Comparison of ENCODE assay signal across 3 worm cellular contexts in the genomic region with DNA sequence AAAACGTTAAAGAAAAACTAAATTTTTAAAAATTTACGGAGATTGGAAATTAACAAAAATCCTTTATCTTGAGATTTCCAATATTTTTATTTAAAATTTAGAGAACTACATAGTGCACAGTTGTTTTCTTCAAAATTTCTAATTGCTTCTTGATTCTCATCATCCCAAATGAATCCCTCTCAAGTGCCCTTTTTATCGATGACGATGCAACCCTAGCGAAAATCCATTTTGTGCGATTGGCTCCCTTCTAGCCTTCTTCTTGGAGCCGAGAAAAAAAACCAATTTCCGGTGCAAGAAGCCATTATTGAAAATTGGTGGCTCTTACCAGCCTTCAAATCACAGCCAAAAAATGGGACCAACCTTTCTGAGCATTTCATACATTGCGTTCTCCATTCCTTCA.
TF ChIP-seq lines count a peak whose summit lies in the region.

No protein-coding gene starts in this region.

TF ChIP-seq in whole organism, L1 larva, 84 proteins besides CTCF, POLR2A, EP300 and RAD21:
- peak; percentile 2 for TF ChIP-seq dsc-1 (tag; optimal IDR thresholded peaks at IDR 0.05; lab: Kevin White, UChicago)
- TF ChIP-seq lin-14 (GFP tag; optimal IDR thresholded peaks at IDR 0.05; lab: Kevin White, UChicago) = peak; percentile 9
- no peak for TF ChIP-seq mab-9 (GFP tag; IDR thresholded peaks at IDR 0.05; lab: Robert Waterston, UW)
- no peak for TF ChIP-seq fos-1 (tag; optimal IDR thresholded peaks at IDR 0.05; lab: Kevin White, UChicago)

TF ChIP-seq in whole organism, L4 larva, 104 proteins besides CTCF, POLR2A, EP300 and RAD21:
- TF ChIP-seq nhr-10 (tag; optimal IDR thresholded peaks at IDR 0.05; lab: Kevin White, UChicago) (no peak), spr-1 (tag; optimal IDR thresholded peaks at IDR 0.05; lab: Kevin White, UChicago) (no peak), aha-1 (tag; lab: Kevin White, UChicago) (peak; percentile 94), T20F7.1 (GFP tag; optimal IDR thresholded peaks at IDR 0.05; lab: Kevin White, UChicago) (no peak), fos-1 (tag; optimal IDR thresholded peaks at IDR 0.05; lab: Kevin White, UChicago) (no peak), dve-1 (tag; optimal IDR thresholded peaks at IDR 0.05; lab: Kevin White, UChicago; ENCODE audit: insufficient read depth) (no peak), lin-29 (GFP tag; IDR thresholded peaks at IDR 0.05; lab: Robert Waterston, UW) (0 out of 2 replicates have a peak, but pooled peaks have one; percentile 14), nhr-76 (tag; optimal IDR thresholded peaks at IDR 0.05; lab: Kevin White, UChicago) (no peak), lim-7 (GFP tag; IDR thresholded peaks at IDR 0.05; lab: Robert Waterston, UW) (no peak), spr-3 (GFP tag; optimal IDR thresholded peaks at IDR 0.05; lab: Kevin White, UChicago) (no peak), ZK546.5 (tag; optimal IDR thresholded peaks at IDR 0.05; lab: Kevin White, UChicago) (no peak), F44E2.7 (GFP tag; IDR thresholded peaks at IDR 0.05; lab: Robert Waterston, UW) (no peak), attf-4 (tag; optimal IDR thresholded peaks at IDR 0.05; lab: Kevin White, UChicago) (no peak), php-3 (GFP tag; IDR thresholded peaks at IDR 0.05; lab: Robert Waterston, UW) (no peak), egl-43 (GFP tag; IDR thresholded peaks at IDR 0.05; lab: Robert Waterston, UW) (0 out of 2 replicates have a peak, but pooled peaks have one; percentile 12), lin-39 (tag; optimal IDR thresholded peaks at IDR 0.05; lab: Kevin White, UChicago) (no peak), ctbp-1 (GFP tag; IDR thresholded peaks at IDR 0.05; lab: Robert Waterston, UW) (no peak), skn-1 (tag; optimal IDR thresholded peaks at IDR 0.05; lab: Kevin White, UChicago) (no peak)

TF ChIP-seq in whole organism, young adult, 124 proteins besides CTCF, POLR2A, EP300 and RAD21:
- no peak for TF ChIP-seq ceh-58 (GFP tag; IDR thresholded peaks at IDR 0.05; lab: Robert Waterston, UW)
- TF ChIP-seq hmg-1.2 (GFP tag; IDR thresholded peaks at IDR 0.05; lab: Robert Waterston, UW) = 0 out of 2 replicates have a peak, but pooled peaks have one; percentile 16
